Worm (Caenorhabditis elegans) whole organism, late embryonic: ENCODE results near the gene B0361.3.

Experiments
- C08G9.2 ChIP-seq: sonication (generic microtip); optimal IDR thresholded peaks from 2 replicates; lab custom pipeline; 2016; ENCODE audit warnings: mild to moderate bottlenecking, missing genetic modification characterization, moderate library complexity, missing compliant biosample characterization
- K09A11.1 ChIP-seq: sonication (generic microtip); optimal IDR thresholded peaks from 2 replicates; lab custom pipeline; 2017; ENCODE audit warnings: antibody characterized with exemption, mild to moderate bottlenecking, missing genetic modification characterization, missing compliant biosample characterization; ENCODE audit not compliant: insufficient read depth
- Y22D7AL.16 ChIP-seq: sonication (generic microtip); optimal IDR thresholded peaks from 2 replicates; lab custom pipeline; 2016; ENCODE audit warnings: missing genetic modification characterization, missing compliant biosample characterization
- ceh-14 ChIP-seq: sonication (generic microtip); optimal IDR thresholded peaks from 2 replicates; lab custom pipeline; 2016; ENCODE audit warnings: missing genotype, missing genetic modification characterization, missing compliant biosample characterization
- ceh-19 ChIP-seq: fragments of 200-800 bp; sonication (Bioruptor generic); optimal IDR thresholded peaks from 2 replicates; lab custom pipeline; 2018; ENCODE audit warnings: mild to moderate bottlenecking, missing genetic modification characterization, missing compliant biosample characterization
- ceh-24 ChIP-seq: sonication (generic microtip); optimal IDR thresholded peaks from 2 replicates; lab custom pipeline; 2016; ENCODE audit warnings: mild to moderate bottlenecking, missing genetic modification characterization, missing compliant biosample characterization
- ceh-45 ChIP-seq: fragments of 200-800 bp; sonication (Bioruptor generic); IDR thresholded peaks from 2 replicates; pipeline ENCODE4 v1.3.6; 2022; ENCODE audit warnings: missing genetic modification reagents, missing genetic modification characterization, missing compliant biosample characterization
- ceh-6 ChIP-seq: fragments of 200-800 bp; sonication (Bioruptor generic); optimal IDR thresholded peaks from 2 replicates; lab custom pipeline; 2018; ENCODE audit warnings: mild to moderate bottlenecking, missing genetic modification characterization, missing compliant biosample characterization
- ceh-9 ChIP-seq: sonication (generic microtip); optimal IDR thresholded peaks from 2 replicates; lab custom pipeline; 2016; ENCODE audit warnings: mild to moderate bottlenecking, missing genetic modification characterization, inconsistent platforms, missing compliant biosample characterization
- dve-1 ChIP-seq: sonication (generic microtip); optimal IDR thresholded peaks from 2 replicates; lab custom pipeline; 2017; ENCODE audit warnings: antibody characterized with exemption, mild to moderate bottlenecking, missing genetic modification characterization, missing compliant biosample characterization
- elt-4 ChIP-seq: sonication (generic microtip); optimal IDR thresholded peaks from 2 replicates; lab custom pipeline; 2016; ENCODE audit warnings: missing genetic modification characterization, missing compliant biosample characterization
- ets-4 ChIP-seq: sonication (generic microtip); optimal IDR thresholded peaks from 2 replicates; lab custom pipeline; 2016; ENCODE audit warnings: missing genetic modification characterization, missing compliant biosample characterization
- fax-1 ChIP-seq: sonication (generic microtip); optimal IDR thresholded peaks from 2 replicates; lab custom pipeline; 2016; ENCODE audit warnings: missing genotype, missing genetic modification characterization, missing compliant biosample characterization
- fkh-10 ChIP-seq: fragments of 150-350 bp; optimal IDR thresholded peaks from 2 replicates; lab custom pipeline; 2014; ENCODE audit warnings: missing biosample characterization, missing genetic modification reagents, missing genetic modification characterization
- fkh-6 ChIP-seq: sonication (generic microtip); optimal IDR thresholded peaks from 2 replicates; lab custom pipeline; 2016; ENCODE audit warnings: missing genetic modification characterization, missing compliant biosample characterization
- gmeb-2 ChIP-seq: sonication (generic microtip); optimal IDR thresholded peaks from 2 replicates; lab custom pipeline; 2016; ENCODE audit warnings: missing genetic modification characterization, inconsistent platforms, missing compliant biosample characterization
- hlh-15 ChIP-seq: sonication (generic microtip); optimal IDR thresholded peaks from 2 replicates; lab custom pipeline; 2016; ENCODE audit warnings: missing genetic modification characterization, missing compliant biosample characterization
- lim-6 ChIP-seq: sonication (generic microtip); optimal IDR thresholded peaks from 2 replicates; lab custom pipeline; 2016; ENCODE audit warnings: missing genetic modification characterization, missing compliant biosample characterization
- madf-2 ChIP-seq: sonication (generic microtip); optimal IDR thresholded peaks from 2 replicates; lab custom pipeline; 2017; ENCODE audit warnings: missing genetic modification characterization, missing compliant biosample characterization
- mec-3 ChIP-seq: sonication (generic microtip); optimal IDR thresholded peaks from 2 replicates; lab custom pipeline; 2016; ENCODE audit warnings: borderline replicate concordance, missing genetic modification characterization, missing compliant biosample characterization
- nfya-1 ChIP-seq: sonication (generic microtip); optimal IDR thresholded peaks from 2 replicates; lab custom pipeline; 2017; ENCODE audit warnings: missing genetic modification characterization, mild to moderate bottlenecking, missing compliant biosample characterization, antibody characterized with exemption, moderate library complexity
- nhr-232 ChIP-seq: sonication (generic microtip); optimal IDR thresholded peaks from 2 replicates; lab custom pipeline; 2016; ENCODE audit warnings: missing genetic modification characterization, missing compliant biosample characterization
- npax-4 ChIP-seq: sonication (generic microtip); optimal IDR thresholded peaks from 2 replicates; lab custom pipeline; 2016; ENCODE audit warnings: missing genetic modification characterization, missing compliant biosample characterization
- pha-2 ChIP-seq: sonication (generic microtip); optimal IDR thresholded peaks from 2 replicates; lab custom pipeline; 2017; ENCODE audit warnings: mild to moderate bottlenecking, missing genetic modification characterization, missing compliant biosample characterization
- pha-4 ChIP-seq: fragments of 150-350 bp; optimal IDR thresholded peaks from 2 replicates; lab custom pipeline; 2018; ENCODE audit warnings: missing biosample characterization, missing genetic modification reagents, missing genetic modification characterization
- sox-2 ChIP-seq: fragments of 200-800 bp; sonication (Bioruptor generic); IDR thresholded peaks from 2 replicates; pipeline ENCODE4 v1.3.6; 2022; ENCODE audit warnings: missing genetic modification reagents, missing genetic modification characterization, missing compliant biosample characterization
- sox-4 ChIP-seq: sonication (generic microtip); optimal IDR thresholded peaks from 2 replicates; lab custom pipeline; 2017; ENCODE audit warnings: mild to moderate bottlenecking, missing genetic modification characterization, inconsistent platforms, missing compliant biosample characterization
- syd-9 ChIP-seq: sonication (generic microtip); optimal IDR thresholded peaks from 2 replicates; lab custom pipeline; 2016; ENCODE audit warnings: mild to moderate bottlenecking, missing genetic modification characterization, moderate library complexity, missing compliant biosample characterization
- tbx-2 ChIP-seq: sonication (generic microtip); optimal IDR thresholded peaks from 2 replicates; lab custom pipeline; 2016; ENCODE audit warnings: missing genetic modification characterization, missing compliant biosample characterization
- tbx-7 ChIP-seq: sonication (generic microtip); optimal IDR thresholded peaks from 2 replicates; lab custom pipeline; 2016; ENCODE audit warnings: missing genotype, missing genetic modification characterization, missing compliant biosample characterization
- unc-3 ChIP-seq, 2 experiments: fragments of 200-800 bp in 1 of 2; sonication (Bioruptor generic) in 1 of 2; sonication (generic microtip) in 1 of 2; conservative IDR thresholded peaks in 1 of 2; optimal IDR thresholded peaks in 1 of 2; 2 replicates each; pipeline versions ENCODE4 v1.3.6 to Lab custom; 2016 to 2022; ENCODE audit warnings: missing compliant biosample characterization in 2 of 2, missing genetic modification characterization in 2 of 2, missing genetic modification reagents in 1 of 2
- unc-42 ChIP-seq: sonication (generic microtip); optimal IDR thresholded peaks from 2 replicates; lab custom pipeline; 2016; ENCODE audit warnings: missing genotype, missing genetic modification characterization, missing compliant biosample characterization
- zip-5 ChIP-seq: sonication (generic microtip); optimal IDR thresholded peaks from 2 replicates; lab custom pipeline; 2016; ENCODE audit warnings: missing genetic modification characterization, missing compliant biosample characterization

Gene B0361.3

ce11 chrIII:7305649-7305977 lies 24.4 kb downstream of the B0361.3 start:
- TF ChIP-seq ceh-9 (tag; lab: Kevin White, UChicago) (no peak), ets-4 (no peak), syd-9 (no peak), fax-1 (tag; lab: Kevin White, UChicago) (no peak), unc-3 (GFP tag; conservative IDR thresholded peaks at IDR 0.05; lab: Robert Waterston, UW) (no peak), unc-3 (tag; optimal IDR thresholded peaks at IDR 0.05; lab: Kevin White, UChicago) (no peak), zip-5 (tag; lab: Kevin White, UChicago) (no peak), nfya-1 (tag; lab: Kevin White, UChicago) (no peak), sox-2 (GFP tag; lab: Robert Waterston, UW) (no peak), Y22D7AL.16 (tag; lab: Kevin White, UChicago) (no peak), gmeb-2 (tag; lab: Kevin White, UChicago) (no peak)

- TF ChIP-seq madf-2 (tag; lab: Kevin White, UChicago) (no peak), ceh-14 (tag; lab: Kevin White, UChicago) (no peak), ceh-9 (tag; lab: Kevin White, UChicago) (no peak), nhr-232 (tag; lab: Kevin White, UChicago) (no peak), tbx-7 (tag; lab: Kevin White, UChicago) (no peak), ets-4 (no peak), tbx-2 (no peak), pha-2 (tag; lab: Kevin White, UChicago) (no peak), ceh-19 (GFP tag; lab: Kevin White, UChicago) (no peak), fkh-10 (GFP tag; lab: Kevin White, UChicago) (no peak), npax-4 (no peak), hlh-15 (tag; lab: Kevin White, UChicago) (no peak), syd-9 (no peak), lim-6 (tag; lab: Kevin White, UChicago) (no peak), fkh-6 (tag; lab: Kevin White, UChicago) (no peak), ceh-6 (GFP tag; lab: Kevin White, UChicago) (no peak)
Measured at ce11 chrIII:7308600-7309109, 27.4 kb downstream of the B0361.3 start, which contains the start of gene acbp-4. TSS of gene acbp-4 (minus strand) at chrIII:7309109.

- TF ChIP-seq tbx-2 (no peak), unc-42 (tag; lab: Kevin White, UChicago) (no peak), pha-4 (tag; lab: Kevin White, UChicago) (no peak), fax-1 (tag; lab: Kevin White, UChicago) (no peak)
Measured at ce11 chrIII:7310662-7311340, 29.5 kb downstream of the B0361.3 start, which contains the start of the genes F56C9.6 and F56C9.3. TSS of gene F56C9.6 (minus strand) at chrIII:7310773. TSS of gene F56C9.3 (plus strand) at chrIII:7311290.

ce11 chrIII:7314473-7314872 lies 33.2 kb downstream of the B0361.3 start:
- TF ChIP-seq K09A11.1 (tag; lab: Kevin White, UChicago): no peak
- no peak for TF ChIP-seq elt-4
- TF ChIP-seq tbx-7 (tag; lab: Kevin White, UChicago): no peak
- no peak for TF ChIP-seq madf-2 (tag; lab: Kevin White, UChicago)
- TF ChIP-seq ceh-24 (tag; lab: Kevin White, UChicago): no peak
- no peak for TF ChIP-seq ceh-45 (GFP tag; lab: Robert Waterston, UW)
- no peak for TF ChIP-seq pha-2 (tag; lab: Kevin White, UChicago)
- TF ChIP-seq zip-5 (tag; lab: Kevin White, UChicago): no peak
- no peak for TF ChIP-seq dve-1 (tag; lab: Kevin White, UChicago)
- TF ChIP-seq nhr-232 (tag; lab: Kevin White, UChicago): no peak
- TF ChIP-seq C08G9.2 (tag; lab: Kevin White, UChicago): no peak
- TF ChIP-seq lim-6 (tag; lab: Kevin White, UChicago): no peak
- no peak for TF ChIP-seq sox-4 (tag; lab: Kevin White, UChicago)
- no peak for TF ChIP-seq mec-3 (tag; lab: Kevin White, UChicago)
